Fruit fly (Drosophila melanogaster): ENCODE results near the gene CG43349.
A peak's percentile ranks its signal among the peaks of the same experiment; 100 is the strongest.

Gene CG43349

dm6 chr2L:1169867-1170415 lies 30.1 kb upstream of the CG43349 start, which contains the start of the genes CG31922 and Plap (continued):
- TF ChIP-seq sug (tag; optimal IDR thresholded peaks at IDR 0.05) (peak; percentile 87), aop (GFP tag; IDR thresholded peaks at IDR 0.05) (no peak), bbx (GFP tag; IDR thresholded peaks at IDR 0.05; ENCODE audit: partially characterized antibody) (peak; percentile 83), org-1 (GFP tag; optimal IDR thresholded peaks at IDR 0.05) (no peak), row (GFP tag; IDR thresholded peaks at IDR 0.05) (peak; percentile 96), CG2199 (GFP tag; IDR thresholded peaks at IDR 0.05) (no peak), esg (GFP tag; conservative IDR thresholded peaks at IDR 0.05) (peak; percentile 20; the same call in 1 of the 2 replicates), repo (GFP tag; optimal IDR thresholded peaks at IDR 0.05) (peak; percentile 7), GATAe (GFP tag; conservative IDR thresholded peaks at IDR 0.05) (peak; percentile 27; the same call in 1 of the 2 replicates), Deaf1 (tag; optimal IDR thresholded peaks at IDR 0.05) (peak; percentile 41), bigmax (GFP tag; optimal IDR thresholded peaks at IDR 0.05) (no peak), CG3407 (GFP tag; optimal IDR thresholded peaks at IDR 0.05) (no peak), Sry-β (GFP tag; optimal IDR thresholded peaks at IDR 0.05) (no peak), CG15696 (tag; optimal IDR thresholded peaks at IDR 0.05) (peak; percentile 69), Scr (GFP tag; IDR thresholded peaks at IDR 0.05; ENCODE audit: partially characterized antibody) (peak; percentile 96), p53 (GFP tag; optimal IDR thresholded peaks at IDR 0.05) (no peak), CG13775 (GFP tag; optimal IDR thresholded peaks at IDR 0.05) (peak; percentile 80), corto (GFP tag; optimal IDR thresholded peaks at IDR 0.05) (no peak), amos (GFP tag; IDR thresholded peaks at IDR 0.05; ENCODE audit: partially characterized antibody) (peak; percentile 82; the same call in 1 of the 2 replicates), pan (optimal IDR thresholded peaks at IDR 0.05) (no peak), pan (GFP tag; optimal IDR thresholded peaks at IDR 0.05 in 1 of 2, IDR thresholded peaks at IDR 0.05 in 1 of 2) (no peak), br (optimal IDR thresholded peaks at IDR 0.05) (no peak), Hr51 (GFP tag; optimal IDR thresholded peaks at IDR 0.05) (peak in 1 of 2 experiments; percentile 65), cato (GFP tag; optimal IDR thresholded peaks at IDR 0.05; ENCODE audit: borderline replicate concordance) (peak; percentile 52), gsb-n (tag; optimal IDR thresholded peaks at IDR 0.05) (no peak), pum (GFP tag; optimal IDR thresholded peaks at IDR 0.05) (peak; percentile 74), dan (GFP tag; IDR thresholded peaks at IDR 0.05) (no peak), CG17802 (tag; optimal IDR thresholded peaks at IDR 0.05) (no peak), lab (GFP tag; optimal IDR thresholded peaks at IDR 0.05) (no peak), Dad (GFP tag; optimal IDR thresholded peaks at IDR 0.05) (peak; percentile 60), CG18599 (GFP tag; optimal IDR thresholded peaks at IDR 0.05) (peak; percentile 60), zen (tag; optimal IDR thresholded peaks at IDR 0.05) (peak; percentile 37), sr (GFP tag; IDR thresholded peaks at IDR 0.05) (no peak), CG13424 (tag; optimal IDR thresholded peaks at IDR 0.05) (peak; percentile 76), CG12391 (tag; optimal IDR thresholded peaks at IDR 0.05) (peak; percentile 82), ken (GFP tag; IDR thresholded peaks at IDR 0.05) (no peak), CG6765 (GFP tag; optimal IDR thresholded peaks at IDR 0.05) (no peak), dmrt99B (tag; optimal IDR thresholded peaks at IDR 0.05) (no peak), CG11247 (GFP tag; IDR thresholded peaks at IDR 0.05) (no peak), fd64A (GFP tag; optimal IDR thresholded peaks at IDR 0.05) (no peak), CG3281 (GFP tag; optimal IDR thresholded peaks at IDR 0.05) (peak; percentile 63), abd-A (tag; optimal IDR thresholded peaks at IDR 0.05) (no peak), zfh1 (GFP tag; IDR thresholded peaks at IDR 0.05) (no peak), CG10462 (GFP tag; optimal IDR thresholded peaks at IDR 0.05) (peak; percentile 38), CG9609 (GFP tag; optimal IDR thresholded peaks at IDR 0.05) (peak; percentile 27), Med (GFP tag) (peak; percentile 93), al (GFP tag; IDR thresholded peaks at IDR 0.05) (peak; percentile 65), en (GFP tag; optimal IDR thresholded peaks at IDR 0.05) (no peak), otp (GFP tag; IDR thresholded peaks at IDR 0.05) (no peak), pros (GFP tag; optimal IDR thresholded peaks at IDR 0.05) (no peak)

Data from whole organism, embryonic.